Worm (Caenorhabditis elegans) whole organism, mixed stage, embryonic: ENCODE measurements around the gene Y43B11AR.1.

ENCODE experiments used
- M03D4.4 ChIP-seq: sonication (generic microtip); optimal IDR thresholded peaks from 2 replicates; lab custom pipeline; 2017; ENCODE audit warnings: mild to moderate bottlenecking, missing genetic modification characterization, missing compliant biosample characterization
- bed-3 ChIP-seq: fragments of 200-800 bp; sonication (Bioruptor generic); optimal IDR thresholded peaks from 3 replicates; lab custom pipeline; 2018; ENCODE audit warnings: mild to moderate bottlenecking, missing genetic modification characterization, moderate library complexity, missing compliant biosample characterization
- blmp-1 ChIP-seq: fragments of 150-350 bp; optimal IDR thresholded peaks from 2 replicates; lab custom pipeline; 2014; ENCODE audit warnings: missing biosample characterization, missing genetic modification characterization
- ceh-39 ChIP-seq: fragments of 150-350 bp; optimal IDR thresholded peaks from 2 replicates; lab custom pipeline; 2014; ENCODE audit warnings: missing biosample characterization, missing genetic modification characterization
- ceh-43 ChIP-seq: fragments of 200-800 bp; sonication (Bioruptor generic); optimal IDR thresholded peaks from 2 replicates; lab custom pipeline; 2018; ENCODE audit warnings: mild to moderate bottlenecking, missing genetic modification characterization, moderate library complexity, missing compliant biosample characterization
- ceh-83 ChIP-seq: fragments of 200-800 bp; sonication (Bioruptor generic); optimal IDR thresholded peaks from 2 replicates; lab custom pipeline; 2018; ENCODE audit warnings: mild to moderate bottlenecking, missing genetic modification characterization, missing compliant biosample characterization
- ces-1 ChIP-seq: fragments of 150-350 bp; optimal IDR thresholded peaks from 2 replicates; lab custom pipeline; 2014; ENCODE audit warnings: missing biosample characterization, missing genetic modification reagents, missing genetic modification characterization
- drap-1 ChIP-seq: fragments of 200-800 bp; sonication (Bioruptor generic); optimal IDR thresholded peaks from 3 replicates; lab custom pipeline; 2018; ENCODE audit warnings: mild to moderate bottlenecking, missing genetic modification characterization, missing compliant biosample characterization
- elt-1 ChIP-seq: sonication (generic microtip); optimal IDR thresholded peaks from 2 replicates; lab custom pipeline; 2017; ENCODE audit warnings: missing genetic modification characterization, mild to moderate bottlenecking, missing compliant biosample characterization, antibody characterized with exemption, moderate library complexity, borderline replicate concordance; ENCODE audit not compliant: insufficient read depth
- elt-3 ChIP-seq: fragments of 150-350 bp; optimal IDR thresholded peaks from 2 replicates; lab custom pipeline; 2014; ENCODE audit warnings: missing biosample characterization, missing genetic modification characterization
- flh-1 ChIP-seq: fragments of 200-800 bp; sonication (Bioruptor generic); optimal IDR thresholded peaks from 2 replicates; lab custom pipeline; 2018; ENCODE audit warnings: mild to moderate bottlenecking, missing genetic modification characterization, moderate library complexity, missing compliant biosample characterization
- ham-2 ChIP-seq: fragments of 200-800 bp; sonication (Bioruptor generic); optimal IDR thresholded peaks from 2 replicates; lab custom pipeline; 2018; ENCODE audit warnings: mild to moderate bottlenecking, missing genetic modification characterization, missing compliant biosample characterization
- hlh-1 ChIP-seq: fragments of 150-350 bp; optimal IDR thresholded peaks from 2 replicates; lab custom pipeline; 2014; ENCODE audit warnings: missing biosample characterization, missing genetic modification reagents, missing genetic modification characterization
- lin-32 ChIP-seq: fragments of 200-800 bp; sonication (Bioruptor generic); optimal IDR thresholded peaks from 2 replicates; lab custom pipeline; 2018; ENCODE audit warnings: mild to moderate bottlenecking, missing genetic modification characterization, missing compliant biosample characterization
- lsy-2 ChIP-seq: fragments of 150-350 bp; optimal IDR thresholded peaks from 2 replicates; lab custom pipeline; 2014; ENCODE audit warnings: missing biosample characterization, missing genetic modification characterization
- mab-5 ChIP-seq: fragments of 150-350 bp; optimal IDR thresholded peaks from 2 replicates; lab custom pipeline; 2014; ENCODE audit warnings: missing biosample characterization, missing genetic modification characterization
- mls-2 ChIP-seq: sonication (generic microtip); optimal IDR thresholded peaks from 2 replicates; lab custom pipeline; 2016; ENCODE audit warnings: mild to moderate bottlenecking, missing genetic modification characterization, moderate library complexity, missing compliant biosample characterization
- nhr-12 ChIP-seq: fragments of 150-350 bp; optimal IDR thresholded peaks from 2 replicates; lab custom pipeline; 2014; ENCODE audit warnings: missing biosample characterization, missing genetic modification characterization
- nhr-237 ChIP-seq: fragments of 150-350 bp; optimal IDR thresholded peaks from 2 replicates; lab custom pipeline; 2014; ENCODE audit warnings: missing biosample characterization, missing genetic modification characterization
- nhr-28 ChIP-seq: fragments of 150-350 bp; optimal IDR thresholded peaks from 2 replicates; lab custom pipeline; 2014; ENCODE audit warnings: missing biosample characterization, missing genetic modification characterization
- nhr-76 ChIP-seq: sonication (generic microtip); optimal IDR thresholded peaks from 2 replicates; lab custom pipeline; 2017; ENCODE audit warnings: missing biosample characterization, missing genetic modification characterization
- pha-4 ChIP-seq: fragments of 150-350 bp; optimal IDR thresholded peaks from 2 replicates; lab custom pipeline; 2018; ENCODE audit warnings: missing biosample characterization, missing genetic modification reagents, missing genetic modification characterization
- sem-2 ChIP-seq: fragments of 200-800 bp; sonication (Bioruptor generic); optimal IDR thresholded peaks from 2 replicates; lab custom pipeline; 2018; ENCODE audit warnings: mild to moderate bottlenecking, missing genetic modification characterization, missing compliant biosample characterization
- snpc-4 ChIP-seq: fragments of 150-350 bp; optimal IDR thresholded peaks from 2 replicates; lab custom pipeline; 2014; ENCODE audit warnings: missing biosample characterization, missing genetic modification characterization
- sptf-1 ChIP-seq: sonication (generic microtip); optimal IDR thresholded peaks from 2 replicates; lab custom pipeline; 2017; ENCODE audit warnings: mild to moderate bottlenecking, missing genetic modification characterization, moderate library complexity, missing compliant biosample characterization
- unc-120 ChIP-seq: sonication (generic microtip); optimal IDR thresholded peaks from 2 replicates; lab custom pipeline; 2017; ENCODE audit warnings: missing genetic modification characterization, missing compliant biosample characterization; ENCODE audit not compliant: poor library complexity, severe bottlenecking
- unc-39 ChIP-seq: fragments of 150-350 bp; optimal IDR thresholded peaks from 2 replicates; lab custom pipeline; 2014; ENCODE audit warnings: missing biosample characterization, missing genetic modification characterization
- unc-62 ChIP-seq: fragments of 150-350 bp; optimal IDR thresholded peaks from 2 replicates; lab custom pipeline; 2014; ENCODE audit warnings: missing biosample characterization, missing genetic modification reagents, missing genetic modification characterization
- zip-8 ChIP-seq: fragments of 150-350 bp; optimal IDR thresholded peaks from 2 replicates; lab custom pipeline; 2014; ENCODE audit warnings: missing biosample characterization, missing genetic modification characterization
- ztf-11 ChIP-seq: fragments of 150-350 bp; optimal IDR thresholded peaks from 2 replicates; lab custom pipeline; 2014; ENCODE audit warnings: missing biosample characterization, missing genetic modification characterization

The Y43B11AR.1 gene

ce11 chrIV:7048637-7049245 lies 32.6 kb upstream of the Y43B11AR.1 start:
- TF ChIP-seq ceh-39 (no peak), nhr-28 (tag; lab: Kevin White, UChicago) (no peak), bed-3 (no peak), ztf-11 (tag; lab: Kevin White, UChicago) (no peak)

- TF ChIP-seq zip-8 (tag; lab: Kevin White, UChicago) (peak; percentile 18), ztf-11 (tag; lab: Kevin White, UChicago) (no peak)
These were observed 31.6 kb upstream of the Y43B11AR.1 start, which contains the start of gene nhr-105 for ce11 chrIV:7049672-7050206. nhr-105 (plus strand) TSS chrIV:7050156.

- TF ChIP-seq blmp-1: no peak
- no peak for TF ChIP-seq ham-2
- no peak for TF ChIP-seq sptf-1
- no peak for TF ChIP-seq unc-39 (tag; lab: Kevin White, UChicago)
- no peak for TF ChIP-seq nhr-12 (tag; lab: Kevin White, UChicago)
- no peak for TF ChIP-seq bed-3
- no peak for TF ChIP-seq nhr-76 (tag; lab: Kevin White, UChicago)
- TF ChIP-seq nhr-237: no peak
These were observed 29.8 kb upstream of the Y43B11AR.1 start for ce11 chrIV:7051515-7051914.

ce11 chrIV:7052135-7052534 lies 29.2 kb upstream of the Y43B11AR.1 start:
- TF ChIP-seq elt-3 (tag; lab: Kevin White, UChicago) (no peak), ceh-83 (GFP tag; lab: Kevin White, UChicago) (no peak), ham-2 (no peak), sptf-1 (no peak), ceh-43 (GFP tag; lab: Kevin White, UChicago) (no peak), lsy-2 (no peak), sem-2 (GFP tag; lab: Kevin White, UChicago) (no peak)

ce11 chrIV:7057677-7058076 lies 23.6 kb upstream of the Y43B11AR.1 start, which contains the start of gene srx-50:
srx-50 (plus strand) TSS chrIV:7057977.
- TF ChIP-seq mls-2 (no peak), ceh-83 (GFP tag; lab: Kevin White, UChicago) (no peak), ceh-43 (GFP tag; lab: Kevin White, UChicago) (no peak), sem-2 (GFP tag; lab: Kevin White, UChicago) (no peak), sptf-1 (no peak), elt-1 (no peak), blmp-1 (no peak), pha-4 (tag; lab: Kevin White, UChicago) (no peak), unc-120 (tag; lab: Kevin White, UChicago) (no peak), nhr-76 (tag; lab: Kevin White, UChicago) (no peak), elt-3 (tag; lab: Kevin White, UChicago) (no peak), unc-62 (no peak), drap-1 (no peak), snpc-4 (tag; lab: Kevin White, UChicago) (no peak), bed-3 (no peak), ces-1 (no peak), ceh-39 (no peak)

ce11 chrIV:7062697-7063096 lies 18.6 kb upstream of the Y43B11AR.1 start:
- TF ChIP-seq nhr-12 (tag; lab: Kevin White, UChicago) (no peak), lsy-2 (no peak), unc-120 (tag; lab: Kevin White, UChicago) (no peak), lin-32 (GFP tag; lab: Kevin White, UChicago) (no peak), nhr-28 (tag; lab: Kevin White, UChicago) (no peak), ces-1 (no peak), blmp-1 (no peak), ceh-43 (GFP tag; lab: Kevin White, UChicago) (no peak), ceh-39 (no peak), M03D4.4 (tag; lab: Kevin White, UChicago) (no peak), mab-5 (tag; lab: Kevin White, UChicago) (no peak), sem-2 (GFP tag; lab: Kevin White, UChicago) (no peak), hlh-1 (tag; lab: Kevin White, UChicago) (no peak), snpc-4 (tag; lab: Kevin White, UChicago) (no peak), elt-3 (tag; lab: Kevin White, UChicago) (no peak), drap-1 (no peak), flh-1 (GFP tag; lab: Kevin White, UChicago) (no peak), bed-3 (no peak), pha-4 (tag; lab: Kevin White, UChicago) (no peak)
